Worm (Caenorhabditis elegans): ENCODE measurements around the gene T01D1.3.

The T01D1.3 gene

DNA sequence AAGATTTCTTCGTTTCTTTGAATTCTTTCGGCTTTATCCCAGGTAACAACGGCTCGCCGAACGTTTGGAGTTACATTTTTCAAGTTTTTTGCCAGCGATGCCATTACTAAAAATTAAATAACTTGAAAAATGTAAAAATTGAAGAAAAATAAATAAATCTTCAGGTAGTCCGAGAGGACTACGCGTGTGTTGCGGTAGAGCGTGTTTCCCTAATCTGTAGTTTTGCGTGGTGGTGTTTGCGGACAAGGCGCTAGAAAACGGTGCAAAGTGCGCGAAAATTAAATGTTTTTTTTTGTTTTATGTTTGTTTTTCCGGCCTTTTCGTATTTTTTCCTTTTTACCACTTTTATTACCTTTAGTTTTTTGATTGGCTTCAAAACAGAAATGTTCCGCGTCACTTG is 19.9 kb downstream of the T01D1.3 start, which contains the start of gene mrpl-28 (continued):
- TF ChIP-seq F49E8.2 (tag; optimal IDR thresholded peaks at IDR 0.05; ENCODE audit: borderline replicate concordance) (peak; percentile 60), F10B5.3 (tag; optimal IDR thresholded peaks at IDR 0.05) (peak; percentile 77), jun-1 (tag; optimal IDR thresholded peaks at IDR 0.05) (peak; percentile 60)

DNA sequence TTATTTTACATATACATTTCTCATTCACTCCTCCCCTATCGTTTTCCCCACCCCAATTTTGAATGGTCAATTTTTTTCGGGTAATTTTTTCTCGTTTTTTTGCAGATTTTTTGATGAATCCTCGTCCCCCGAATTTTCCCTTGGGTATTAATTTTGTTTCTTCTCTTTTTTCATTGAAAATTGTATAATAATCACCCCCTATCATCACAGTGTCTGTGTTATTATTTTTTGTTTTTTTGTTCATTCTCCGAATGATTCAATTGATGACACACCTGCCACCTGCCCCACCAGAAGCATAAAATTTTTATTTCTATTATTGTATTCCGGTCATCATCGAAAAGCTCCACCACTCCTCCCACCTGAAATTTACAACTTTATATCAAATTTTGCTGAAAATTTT is 23.5 kb downstream of the T01D1.3 start, which contains the start of gene T25D3.3:
Gene T25D3.3, plus strand, starts transcription at position 301 of the 400 bp plus-strand sequence.
- TF ChIP-seq arid-1 (GFP tag; conservative IDR thresholded peaks at IDR 0.05), result no peak
- TF ChIP-seq aha-1 (tag), result peak; percentile 12
- TF ChIP-seq hif-1 (tag; optimal IDR thresholded peaks at IDR 0.05), result no peak

DNA sequence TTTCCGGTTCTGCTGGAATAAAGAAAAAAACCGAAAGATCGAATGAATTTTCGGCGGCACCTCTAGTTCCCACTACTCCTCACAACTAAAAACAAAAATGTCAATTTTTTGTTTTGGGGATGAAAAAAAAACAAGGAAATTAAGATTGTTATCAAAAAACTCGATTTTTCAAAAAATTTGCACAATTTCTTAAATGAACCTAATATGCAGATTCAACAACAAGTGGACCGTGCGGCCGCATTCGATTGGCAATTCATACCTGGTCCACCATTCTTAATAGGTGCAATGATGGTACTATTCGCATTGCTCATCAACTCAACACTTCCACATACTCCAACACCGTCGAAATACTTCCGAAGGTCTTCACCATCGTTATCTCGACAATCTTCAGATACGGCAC is 24.3 kb downstream of the T01D1.3 start:
- peak in 1 of 2 experiments; percentile 95 for TF ChIP-seq unc-62 (GFP tag; optimal IDR thresholded peaks at IDR 0.05 in 1 of 2)
- TF ChIP-seq unc-62 (tag; optimal IDR thresholded peaks at IDR 0.05), result no peak
- no peak for TF ChIP-seq dmd-6 (GFP tag; IDR thresholded peaks at IDR 0.05)

DNA sequence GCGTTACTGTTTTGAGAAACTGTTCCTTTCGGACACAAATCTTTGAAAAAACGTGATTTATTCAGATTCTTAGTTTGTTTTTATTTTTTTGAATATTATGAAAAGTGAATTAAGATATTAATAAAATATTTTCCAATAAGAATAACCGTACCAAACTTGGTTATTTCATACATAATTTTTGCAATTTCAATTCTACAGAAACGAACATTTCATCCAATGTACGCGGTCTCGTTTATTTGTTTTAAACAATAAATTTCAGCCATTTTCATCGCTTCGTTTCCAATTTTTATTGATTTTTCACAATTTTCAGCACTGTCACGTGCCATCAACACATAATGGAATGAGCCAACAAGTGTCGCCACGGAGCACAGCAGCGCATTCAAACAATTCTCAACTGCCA is 28.8 kb downstream of the T01D1.3 start, which contains the start of gene T25D3.4:
Gene T25D3.4, plus strand, starts transcription at position 301 of the 400 bp plus-strand sequence.
- TF ChIP-seq aha-1 (tag) (peak; percentile 29), hif-1 (tag; optimal IDR thresholded peaks at IDR 0.05) (peak in 1 of 2 experiments; percentile 43), ceh-20 (GFP tag; IDR thresholded peaks at IDR 0.05) (no peak), zfp-3 (GFP tag; conservative IDR thresholded peaks at IDR 0.05) (no peak), ces-1 (GFP tag; optimal IDR thresholded peaks at IDR 0.05) (no peak), duxl-1 (tag; optimal IDR thresholded peaks at IDR 0.05; ENCODE audit: poor library complexity) (no peak), ZK337.2 (GFP tag; IDR thresholded peaks at IDR 0.05) (no peak), dmd-9 (GFP tag; IDR thresholded peaks at IDR 0.05) (no peak), nhr-48 (tag; optimal IDR thresholded peaks at IDR 0.05) (no peak), spr-1 (tag; optimal IDR thresholded peaks at IDR 0.05) (no peak), ztf-11 (tag; optimal IDR thresholded peaks at IDR 0.05) (no peak), nhr-77 (tag; optimal IDR thresholded peaks at IDR 0.05) (no peak), daf-8 (GFP tag; IDR thresholded peaks at IDR 0.05) (no peak)

DNA sequence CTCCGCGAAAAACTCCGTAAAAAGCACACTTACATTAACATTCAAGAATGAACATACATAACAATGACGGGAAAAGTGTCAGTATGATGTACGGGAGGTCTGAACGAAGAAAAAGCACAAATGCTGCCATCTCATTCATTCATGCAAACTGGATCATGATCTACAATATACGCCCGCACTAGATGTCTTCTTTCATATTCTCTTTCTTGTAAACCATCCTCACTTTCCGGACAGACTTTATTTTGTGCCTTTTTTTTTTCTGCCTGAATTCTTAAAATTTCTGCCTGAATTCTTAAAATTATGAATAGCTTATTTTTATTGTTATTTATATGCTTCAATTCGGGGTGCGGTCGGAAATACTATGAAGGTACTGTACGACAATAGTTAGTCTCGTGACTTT is 40.6 kb downstream of the T01D1.3 start, which contains the start of gene K10B4.1:
Gene K10B4.1, plus strand, starts transcription at position 301 of the 400 bp plus-strand sequence.
- no peak for TF ChIP-seq ZK337.2 (GFP tag; IDR thresholded peaks at IDR 0.05)
- no peak for TF ChIP-seq hif-1 (tag; optimal IDR thresholded peaks at IDR 0.05)
- TF ChIP-seq lin-1 (GFP tag; IDR thresholded peaks at IDR 0.05), result no peak
- no peak for TF ChIP-seq zfp-2 (tag; optimal IDR thresholded peaks at IDR 0.05)
- TF ChIP-seq nhr-25 (tag; optimal IDR thresholded peaks at IDR 0.05; ENCODE audit: borderline replicate concordance, insufficient read depth), result no peak
- TF ChIP-seq nhr-42 (GFP tag; IDR thresholded peaks at IDR 0.05), result no peak
- no peak for TF ChIP-seq nhr-11 (tag; optimal IDR thresholded peaks at IDR 0.05)
- TF ChIP-seq egl-43 (GFP tag; IDR thresholded peaks at IDR 0.05), result no peak
- TF ChIP-seq pha-4 (GFP tag; IDR thresholded peaks at IDR 0.05), result no peak
- TF ChIP-seq pha-4 (tag; optimal IDR thresholded peaks at IDR 0.05), result no peak
- no peak for TF ChIP-seq madf-5 (GFP tag; IDR thresholded peaks at IDR 0.05)
- no peak for TF ChIP-seq mdl-1 (tag; optimal IDR thresholded peaks at IDR 0.05)
- no peak for TF ChIP-seq nhr-102 (tag; optimal IDR thresholded peaks at IDR 0.05)
- TF ChIP-seq tag-97 (GFP tag; IDR thresholded peaks at IDR 0.05), result no peak
- no peak for TF ChIP-seq D1046.2 (GFP tag; IDR thresholded peaks at IDR 0.05)
- no peak for TF ChIP-seq ceh-62 (tag; optimal IDR thresholded peaks at IDR 0.05)
- no peak for TF ChIP-seq aly-2 (tag; optimal IDR thresholded peaks at IDR 0.05)
- no peak for TF ChIP-seq ceh-32 (tag; optimal IDR thresholded peaks at IDR 0.05; ENCODE audit: poor library complexity)
- no peak for TF ChIP-seq ztf-7 (tag; optimal IDR thresholded peaks at IDR 0.05)
- no peak for TF ChIP-seq zip-11 (GFP tag; IDR thresholded peaks at IDR 0.05)

Measured in whole organism, L4 larva.